Fruit fly (Drosophila melanogaster): ENCODE measurements around the gene CG9213.
A peak's percentile ranks its signal among the peaks of the same experiment; 100 is the strongest.

CG9213 gene

dm6 chrX:15522426-15523153, 51.7 kb downstream of the CG9213 start:
- TF ChIP-seq dmrt93B (GFP tag; optimal IDR thresholded peaks at IDR 0.05) = no peak
- no peak for TF ChIP-seq ey (GFP tag; optimal IDR thresholded peaks at IDR 0.05)
- no peak for TF ChIP-seq GATAd (GFP tag; optimal IDR thresholded peaks at IDR 0.05)
- TF ChIP-seq N (GFP tag; optimal IDR thresholded peaks at IDR 0.05) = no peak
- TF ChIP-seq Rel (GFP tag; optimal IDR thresholded peaks at IDR 0.05) = no peak
- peak; percentile 49 for TF ChIP-seq Rel (tag; optimal IDR thresholded peaks at IDR 0.05)
- TF ChIP-seq sv (GFP tag; optimal IDR thresholded peaks at IDR 0.05) = no peak
- no peak for TF ChIP-seq dl (GFP tag; optimal IDR thresholded peaks at IDR 0.05; ENCODE audit: insufficient read depth in 1 of 2, partially characterized antibody in 2 of 2)
- peak in 1 of 2 experiments; percentile 34 for TF ChIP-seq foxo (GFP tag; optimal IDR thresholded peaks at IDR 0.05)
- TF ChIP-seq brk (GFP tag; optimal IDR thresholded peaks at IDR 0.05) = no peak
- peak; percentile 10 for TF ChIP-seq rgr (GFP tag; optimal IDR thresholded peaks at IDR 0.05)
- TF ChIP-seq h (GFP tag; optimal IDR thresholded peaks at IDR 0.05) = no peak

Data from whole organism, wandering third instar larva.